Fruit fly (Drosophila melanogaster): Measurements from ENCODE around the gene CG17378.
A peak's percentile ranks its signal among the peaks of the same experiment; 100 is the strongest.

CG17378 gene

DNA sequence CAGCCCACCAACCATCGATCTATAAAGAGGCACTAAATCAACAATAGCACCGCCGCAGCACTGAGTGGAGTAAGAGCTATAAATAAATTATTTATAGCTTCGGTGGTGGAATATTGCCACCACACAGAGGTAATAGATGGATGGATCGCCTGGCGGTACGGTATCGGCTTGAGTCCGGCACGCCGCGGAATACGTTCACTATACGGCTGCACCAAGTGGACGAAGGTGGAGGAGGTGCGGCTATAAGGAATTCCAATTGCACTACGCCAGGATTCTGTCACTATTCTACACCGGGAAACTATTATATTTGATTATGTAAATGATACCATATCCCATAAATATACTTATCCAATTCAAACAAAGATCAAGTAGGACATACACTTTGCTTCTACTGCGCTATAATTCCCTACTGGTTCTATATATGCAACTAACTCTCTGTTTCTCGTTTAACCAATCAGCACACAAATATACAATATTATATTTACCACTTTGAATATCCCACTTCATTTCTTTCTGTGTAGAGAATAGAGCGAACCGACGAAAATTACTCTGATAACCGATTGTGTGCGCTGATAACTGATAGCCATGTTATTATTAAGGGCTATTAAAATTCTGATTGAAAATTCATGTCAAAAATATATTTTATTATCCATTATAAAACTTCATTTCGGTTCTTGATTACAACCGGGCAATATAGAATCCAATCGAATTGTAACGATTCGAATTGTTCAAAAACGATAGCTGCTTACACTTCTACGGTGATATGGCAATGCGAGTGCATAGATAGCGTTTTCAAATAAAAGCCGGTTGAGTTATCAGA lies 45.6 kb downstream of the CG17378 start (continued):
- TF ChIP-seq ftz-f1 (GFP tag; optimal IDR thresholded peaks at IDR 0.05), result no peak
- TF ChIP-seq Stat92E (GFP tag; optimal IDR thresholded peaks at IDR 0.05), result no peak
- peak; percentile 32 for TF ChIP-seq CG14710 (tag; optimal IDR thresholded peaks at IDR 0.05)
- TF ChIP-seq Hr3 (GFP tag; optimal IDR thresholded peaks at IDR 0.05), result peak; percentile 1
- TF ChIP-seq Poxn (GFP tag; IDR thresholded peaks at IDR 0.05), result no peak
- no peak for TF ChIP-seq CG7271 (tag; optimal IDR thresholded peaks at IDR 0.05)
- TF ChIP-seq ken (GFP tag; IDR thresholded peaks at IDR 0.05), result no peak
- TF ChIP-seq corto (GFP tag; optimal IDR thresholded peaks at IDR 0.05), result no peak
- peak; percentile 37 for TF ChIP-seq cwo (GFP tag; optimal IDR thresholded peaks at IDR 0.05)
- TF ChIP-seq seq (GFP tag; IDR thresholded peaks at IDR 0.05), result no peak
- TF ChIP-seq CG17186 (GFP tag; optimal IDR thresholded peaks at IDR 0.05), result no peak
- no peak for TF ChIP-seq tup (GFP tag; optimal IDR thresholded peaks at IDR 0.05)
- no peak for TF ChIP-seq dm (GFP tag; optimal IDR thresholded peaks at IDR 0.05)
- no peak for TF ChIP-seq Drgx (GFP tag; IDR thresholded peaks at IDR 0.05)
- TF ChIP-seq CG11093 (GFP tag; IDR thresholded peaks at IDR 0.05), result no peak
- no peak for TF ChIP-seq Scr (GFP tag; IDR thresholded peaks at IDR 0.05; ENCODE audit: partially characterized antibody)
- TF ChIP-seq row (GFP tag; IDR thresholded peaks at IDR 0.05), result peak; percentile 68
- TF ChIP-seq Elba2 (GFP tag; optimal IDR thresholded peaks at IDR 0.05), result no peak
- peak; percentile 65 for TF ChIP-seq phol (tag; optimal IDR thresholded peaks at IDR 0.05)
- peak; percentile 83 for TF ChIP-seq salm (tag; optimal IDR thresholded peaks at IDR 0.05)
- no peak for TF ChIP-seq CG17612 (GFP tag; IDR thresholded peaks at IDR 0.05)
- TF ChIP-seq BEAF-32 (GFP tag; optimal IDR thresholded peaks at IDR 0.05), result no peak
- peak; percentile 20 for TF ChIP-seq CG12071 (GFP tag; optimal IDR thresholded peaks at IDR 0.05)
- no peak for TF ChIP-seq CTCF (GFP tag; optimal IDR thresholded peaks at IDR 0.05)
- peak; percentile 27 for TF ChIP-seq CG4820 (GFP tag; optimal IDR thresholded peaks at IDR 0.05)
- TF ChIP-seq CG3838 (GFP tag; optimal IDR thresholded peaks at IDR 0.05), result no peak
- TF ChIP-seq kah (GFP tag; optimal IDR thresholded peaks at IDR 0.05), result no peak
- TF ChIP-seq chinmo (GFP tag; IDR thresholded peaks at IDR 0.05; ENCODE audit: partially characterized antibody), result no peak
- TF ChIP-seq cato (GFP tag; optimal IDR thresholded peaks at IDR 0.05; ENCODE audit: borderline replicate concordance), result peak; percentile 27
- TF ChIP-seq emc (GFP tag; optimal IDR thresholded peaks at IDR 0.05), result no peak
- TF ChIP-seq ATbp (GFP tag; optimal IDR thresholded peaks at IDR 0.05), result no peak
- TF ChIP-seq mam (GFP tag; optimal IDR thresholded peaks at IDR 0.05), result peak; percentile 4
- TF ChIP-seq Bdp1 (GFP tag; optimal IDR thresholded peaks at IDR 0.05), result no peak
- TF ChIP-seq Mad (GFP tag; optimal IDR thresholded peaks at IDR 0.05), result no peak
- no peak for TF ChIP-seq abd-A (tag; optimal IDR thresholded peaks at IDR 0.05)
- TF ChIP-seq Pdp1 (GFP tag; optimal IDR thresholded peaks at IDR 0.05), result peak in 1 of 2 experiments; percentile 26
- TF ChIP-seq CG3847 (GFP tag; IDR thresholded peaks at IDR 0.05), result 0 out of 2 replicates have a peak, but pooled peaks have one; percentile 15
- TF ChIP-seq chm (GFP tag; IDR thresholded peaks at IDR 0.05), result 0 out of 2 replicates have a peak, but pooled peaks have one; percentile 18
- TF ChIP-seq lola (GFP tag; optimal IDR thresholded peaks at IDR 0.05), result peak in 1 of 3 experiments; percentile 66
- no peak for TF ChIP-seq CG11695 (GFP tag; IDR thresholded peaks at IDR 0.05)
- TF ChIP-seq CG10147 (GFP tag; optimal IDR thresholded peaks at IDR 0.05), result peak; percentile 18
- TF ChIP-seq CHES-1-like (GFP tag; optimal IDR thresholded peaks at IDR 0.05), result no peak
- 0 out of 3 replicates have a peak, but pooled peaks have one; percentile 15 for TF ChIP-seq tgo (GFP tag; IDR thresholded peaks at IDR 0.05)
- no peak for TF ChIP-seq CG13624 (GFP tag; optimal IDR thresholded peaks at IDR 0.05)
- TF ChIP-seq lbe (GFP tag; optimal IDR thresholded peaks at IDR 0.05), result no peak
- TF ChIP-seq CG17361 (GFP tag; IDR thresholded peaks at IDR 0.05), result peak; percentile 63; the same call in 2 of the 3 replicates
- TF ChIP-seq rib (GFP tag; IDR thresholded peaks at IDR 0.05), result no peak
- no peak for TF ChIP-seq mirr (GFP tag; optimal IDR thresholded peaks at IDR 0.05)
- TF ChIP-seq CG4282 (GFP tag; optimal IDR thresholded peaks at IDR 0.05), result no peak
